Worm (Caenorhabditis elegans) whole organism, L4/young adult: Measurements from ENCODE around the gene F28F9.3.

Source experiments
- dao-5 ChIP-seq: sonication (generic microtip); optimal IDR thresholded peaks from 2 replicates; lab custom pipeline; 2016; ENCODE audit warnings: missing genotype, missing genetic modification characterization, moderate library complexity, missing compliant biosample characterization
- him-1 ChIP-seq: sonication (generic microtip); optimal IDR thresholded peaks from 2 replicates; lab custom pipeline; 2016; ENCODE audit warnings: missing genotype, missing genetic modification reagents, missing genetic modification characterization, missing compliant biosample characterization

ce11 chrIV:3820133-3820532, 6.6 kb upstream of the F28F9.3 start:
- TF ChIP-seq dao-5: no peak
- TF ChIP-seq him-1 (tag; lab: Kevin White, UChicago): no peak
